Worm (Caenorhabditis elegans) whole organism, L2 larva: ENCODE measurements around the gene ZK1073.1.

ENCODE experiments used
- F13H6.1 ChIP-seq: sonication (generic microtip); optimal IDR thresholded peaks from 2 replicates; lab custom pipeline; 2016; ENCODE audit warnings: missing genetic modification characterization, missing compliant biosample characterization
- R02D3.7 ChIP-seq: fragments of 150-350 bp; optimal IDR thresholded peaks from 2 replicates; lab custom pipeline; 2014; ENCODE audit warnings: missing biosample characterization, missing genetic modification characterization
- Y55F3AM.14 ChIP-seq: fragments of 200-800 bp; sonication (Bioruptor generic); optimal IDR thresholded peaks from 2 replicates; lab custom pipeline; 2018; ENCODE audit warnings: mild to moderate bottlenecking, missing genetic modification characterization, missing compliant biosample characterization
- ZK546.5 ChIP-seq: sonication (generic microtip); optimal IDR thresholded peaks from 2 replicates; lab custom pipeline; 2017; ENCODE audit warnings: missing biosample characterization, missing genetic modification characterization
- alr-1 ChIP-seq: fragments of 150-350 bp; optimal IDR thresholded peaks from 2 replicates; lab custom pipeline; 2014; ENCODE audit warnings: missing biosample characterization, missing genetic modification characterization
- aly-2 ChIP-seq: fragments of 150-350 bp; optimal IDR thresholded peaks from 2 replicates; lab custom pipeline; 2014; ENCODE audit warnings: missing biosample characterization, missing genetic modification characterization
- ama-1 ChIP-seq: fragments of 150-350 bp; optimal IDR thresholded peaks from 2 replicates; lab custom pipeline; 2018; ENCODE audit warnings: inconsistent platforms
- ceh-16 ChIP-seq: fragments of 150-350 bp; optimal IDR thresholded peaks from 2 replicates; lab custom pipeline; 2014; ENCODE audit warnings: missing biosample characterization, missing genetic modification characterization
- ceh-82 ChIP-seq: fragments of 150-350 bp; optimal IDR thresholded peaks from 2 replicates; lab custom pipeline; 2014; ENCODE audit warnings: missing biosample characterization, missing genetic modification characterization
- crh-2 ChIP-seq: sonication (generic microtip); optimal IDR thresholded peaks from 2 replicates; lab custom pipeline; 2017; ENCODE audit warnings: missing biosample characterization, missing genetic modification characterization
- dmd-4 ChIP-seq: sonication (generic microtip); optimal IDR thresholded peaks from 2 replicates; lab custom pipeline; 2017; ENCODE audit warnings: missing biosample characterization, missing genetic modification characterization
- elt-1 ChIP-seq: fragments of 150-350 bp; optimal IDR thresholded peaks from 2 replicates; lab custom pipeline; 2014; ENCODE audit warnings: missing biosample characterization, missing genetic modification characterization
- elt-3 ChIP-seq: sonication (generic microtip); optimal IDR thresholded peaks from 2 replicates; lab custom pipeline; 2017; ENCODE audit warnings: missing biosample characterization, missing genetic modification characterization
- fos-1 ChIP-seq: fragments of 150-350 bp; optimal IDR thresholded peaks from 2 replicates; lab custom pipeline; 2014; ENCODE audit warnings: missing biosample characterization, missing genetic modification characterization
- lin-11 ChIP-seq: fragments of 150-350 bp; sonication (generic microtip); optimal IDR thresholded peaks from 2 replicates; lab custom pipeline; 2014; ENCODE audit warnings: missing biosample characterization, missing genetic modification characterization, inconsistent platforms, mixed read lengths
- lin-13 ChIP-seq: fragments of 150-350 bp; optimal IDR thresholded peaks from 2 replicates; lab custom pipeline; 2014; ENCODE audit warnings: missing biosample characterization, missing genetic modification reagents, missing genetic modification characterization
- lsy-2 ChIP-seq, 2 experiments: fragments of 150-350 bp in 1 of 2; sonication (generic microtip) in 1 of 2; optimal IDR thresholded peaks; 2 replicates each; lab custom pipeline; 2014 to 2017; ENCODE audit warnings: missing biosample characterization in 2 of 2, missing genetic modification characterization in 2 of 2
- mbf-1 ChIP-seq: sonication (generic microtip); optimal IDR thresholded peaks from 2 replicates; lab custom pipeline; 2017; ENCODE audit warnings: missing biosample characterization, missing genetic modification characterization
- mdl-1 ChIP-seq, 2 experiments: fragments of 150-350 bp in 1 of 2; sonication (generic microtip) in 1 of 2; optimal IDR thresholded peaks; 2 replicates each; lab custom pipeline; 2017; ENCODE audit warnings: missing biosample characterization in 2 of 2, missing genetic modification characterization in 2 of 2
- nhr-10 ChIP-seq: sonication (generic microtip); optimal IDR thresholded peaks from 2 replicates; lab custom pipeline; 2017; ENCODE audit warnings: missing biosample characterization, missing genetic modification characterization
- nhr-11 ChIP-seq: fragments of 150-350 bp; optimal IDR thresholded peaks from 2 replicates; lab custom pipeline; 2014; ENCODE audit warnings: missing biosample characterization, missing genetic modification characterization
- nhr-12 ChIP-seq: fragments of 150-350 bp; optimal IDR thresholded peaks from 2 replicates; lab custom pipeline; 2014; ENCODE audit warnings: missing biosample characterization, missing genetic modification characterization
- nhr-129 ChIP-seq: fragments of 150-350 bp; optimal IDR thresholded peaks from 2 replicates; lab custom pipeline; 2014; ENCODE audit warnings: missing biosample characterization, missing genetic modification characterization
- nhr-21 ChIP-seq: fragments of 150-350 bp; optimal IDR thresholded peaks from 2 replicates; lab custom pipeline; 2014; ENCODE audit warnings: missing biosample characterization, missing genetic modification characterization
- nhr-25 ChIP-seq: fragments of 150-350 bp; sonication (generic microtip); optimal IDR thresholded peaks from 3 replicates; lab custom pipeline; 2014; ENCODE audit warnings: missing biosample characterization, missing genetic modification characterization
- skn-1 ChIP-seq: sonication (generic microtip); optimal IDR thresholded peaks from 2 replicates; lab custom pipeline; 2017; ENCODE audit warnings: missing biosample characterization, missing genetic modification characterization
- sma-3 ChIP-seq: sonication (generic microtip); optimal IDR thresholded peaks from 2 replicates; lab custom pipeline; 2016; ENCODE audit warnings: missing genetic modification reagents, missing genetic modification characterization, missing compliant biosample characterization
- sma-9 ChIP-seq, 2 experiments: fragments of 150-350 bp in 1 of 2; sonication (generic microtip) in 1 of 2; optimal IDR thresholded peaks; 2 replicates each; lab custom pipeline; 2014 to 2016; ENCODE audit warnings: missing genetic modification characterization in 2 of 2, mild to moderate bottlenecking in 1 of 2, missing biosample characterization in 1 of 2, missing compliant biosample characterization in 1 of 2, missing genetic modification reagents in 1 of 2, moderate library complexity in 1 of 2
- snpc-4 ChIP-seq: fragments of 150-350 bp; optimal IDR thresholded peaks from 2 replicates; lab custom pipeline; 2014; ENCODE audit warnings: missing biosample characterization, missing genetic modification characterization
- unc-39 ChIP-seq: fragments of 150-350 bp; optimal IDR thresholded peaks from 2 replicates; lab custom pipeline; 2014; ENCODE audit warnings: missing biosample characterization, missing genetic modification characterization
- unc-62 ChIP-seq: fragments of 150-350 bp; optimal IDR thresholded peaks from 2 replicates; lab custom pipeline; 2014; ENCODE audit warnings: missing biosample characterization, missing genetic modification reagents, missing genetic modification characterization
- zag-1 ChIP-seq: fragments of 150-350 bp; optimal IDR thresholded peaks from 2 replicates; lab custom pipeline; 2014; ENCODE audit warnings: missing biosample characterization, missing genetic modification characterization
- ztf-4 ChIP-seq: fragments of 150-350 bp; optimal IDR thresholded peaks from 2 replicates; lab custom pipeline; 2014; ENCODE audit warnings: missing biosample characterization, missing genetic modification characterization

ZK1073.1 gene

ce11 chrX:16117176-16117575 lies 11.5 kb downstream of the ZK1073.1 start:
- TF ChIP-seq sma-9 (GFP tag; optimal IDR thresholded peaks at IDR 0.05; lab: Kevin White, UChicago) (no peak), sma-9 (tag; optimal IDR thresholded peaks at IDR 0.05; lab: Kevin White, UChicago) (no peak), nhr-11 (no peak), skn-1 (tag; lab: Kevin White, UChicago) (no peak), sma-3 (GFP tag; lab: Kevin White, UChicago) (no peak), mbf-1 (no peak), lin-11 (tag; lab: Kevin White, UChicago) (no peak), F13H6.1 (no peak), elt-1 (tag; lab: Kevin White, UChicago) (no peak), zag-1 (tag; lab: Kevin White, UChicago) (no peak), aly-2 (tag; lab: Kevin White, UChicago) (no peak), nhr-21 (tag; lab: Kevin White, UChicago) (no peak), lsy-2 (tag; optimal IDR thresholded peaks at IDR 0.05; lab: Kevin White, UChicago) (no peak), nhr-12 (tag; lab: Kevin White, UChicago) (no peak), alr-1 (tag; lab: Kevin White, UChicago) (no peak), ceh-82 (tag; lab: Kevin White, UChicago) (no peak), ztf-4 (tag; lab: Kevin White, UChicago) (no peak)

DNA sequence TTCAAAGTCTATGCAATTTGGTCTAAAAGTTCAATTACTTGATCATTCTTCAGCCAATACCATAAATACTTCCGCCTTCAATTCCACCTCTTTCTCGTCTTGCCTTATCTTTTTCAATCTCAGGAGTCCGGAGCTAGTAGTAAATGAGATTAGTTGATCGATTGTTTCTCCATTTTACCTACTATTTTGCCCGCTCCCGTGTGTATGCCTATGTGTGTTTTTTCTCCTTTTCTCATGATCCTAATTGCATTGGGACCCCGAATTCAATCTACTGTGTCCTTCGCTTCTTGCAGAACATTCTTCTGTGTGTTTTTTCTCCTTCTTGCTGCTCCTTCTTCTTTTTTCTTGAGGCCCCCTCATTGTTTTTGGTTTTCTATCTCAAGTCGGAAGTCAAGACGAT lies 12.4 kb downstream of the ZK1073.1 start:
- TF ChIP-seq sma-9 (GFP tag; optimal IDR thresholded peaks at IDR 0.05; lab: Kevin White, UChicago) (no peak), sma-9 (tag; optimal IDR thresholded peaks at IDR 0.05; lab: Kevin White, UChicago) (no peak), elt-1 (tag; lab: Kevin White, UChicago) (no peak), unc-39 (tag; lab: Kevin White, UChicago) (no peak), nhr-129 (no peak)

ce11 chrX:16113996-16114395 lies 14.7 kb downstream of the ZK1073.1 start:
- TF ChIP-seq ama-1 (lab: Kevin White, UChicago): no peak

DNA sequence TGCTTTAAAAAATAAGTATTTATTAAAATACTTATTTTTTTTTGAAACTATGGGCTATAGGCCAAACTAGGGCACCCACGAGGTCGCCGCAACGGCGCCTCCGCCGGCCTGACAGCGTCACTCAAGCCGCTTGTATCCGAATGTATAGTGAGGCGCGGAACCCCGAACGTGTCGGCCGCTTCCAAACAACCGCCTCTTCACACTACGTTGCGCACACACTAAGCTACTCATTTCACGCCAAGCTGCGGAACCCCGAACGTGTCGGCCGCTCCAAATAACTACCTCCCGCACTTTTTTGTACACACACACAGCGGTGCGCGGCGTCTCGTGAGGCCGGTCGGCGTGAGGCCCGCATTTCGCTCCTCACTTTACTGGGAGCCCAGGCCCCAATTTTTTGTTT lies 15.7 kb downstream of the ZK1073.1 start:
- TF ChIP-seq nhr-10 (tag; lab: Kevin White, UChicago) (no peak), snpc-4 (peak; percentile 73), crh-2 (tag; lab: Kevin White, UChicago) (no peak)
- TF ChIP-seq, all 48 proteins: peak for 1

DNA sequence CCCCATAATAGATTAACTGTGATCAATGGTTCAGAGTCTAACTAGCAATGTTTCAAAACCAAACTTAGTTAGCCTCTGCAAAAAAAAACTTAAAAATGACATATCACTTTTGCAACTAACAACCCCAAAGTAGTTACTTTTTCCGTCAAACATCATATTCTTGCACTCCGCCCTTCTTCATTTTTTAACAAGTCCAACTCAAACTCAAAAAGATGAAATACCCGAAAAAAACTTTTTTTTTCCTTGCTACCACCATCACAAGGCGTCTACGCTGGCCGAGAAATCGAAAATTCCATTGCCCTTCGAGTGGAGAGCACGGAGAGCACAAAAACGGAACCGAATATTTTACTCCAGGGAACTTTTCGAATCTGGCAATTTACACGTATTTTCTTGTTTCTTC lies 22.8 kb downstream of the ZK1073.1 start:
- TF ChIP-seq dmd-4 (no peak), alr-1 (tag; lab: Kevin White, UChicago) (no peak), nhr-10 (tag; lab: Kevin White, UChicago) (no peak), unc-62 (GFP tag; lab: Kevin White, UChicago) (no peak), lin-13 (GFP tag; lab: Kevin White, UChicago) (no peak), mdl-1 (tag; optimal IDR thresholded peaks at IDR 0.05; lab: Kevin White, UChicago) (no peak), ama-1 (lab: Kevin White, UChicago) (no peak), elt-3 (tag; lab: Kevin White, UChicago) (no peak), nhr-25 (tag; lab: Kevin White, UChicago) (no peak), mbf-1 (no peak), sma-9 (GFP tag; optimal IDR thresholded peaks at IDR 0.05; lab: Kevin White, UChicago) (no peak), sma-9 (tag; optimal IDR thresholded peaks at IDR 0.05; lab: Kevin White, UChicago) (no peak), nhr-21 (tag; lab: Kevin White, UChicago) (no peak), nhr-129 (no peak), ceh-16 (tag; lab: Kevin White, UChicago) (no peak), nhr-12 (tag; lab: Kevin White, UChicago) (no peak)

ce11 chrX:16103396-16103795 lies 25.3 kb downstream of the ZK1073.1 start, which contains the start of gene ZK1073.2:
ZK1073.2 (plus strand) TSS chrX:16103696.
- TF ChIP-seq Y55F3AM.14 (GFP tag; lab: Kevin White, UChicago) (no peak), fos-1 (tag; lab: Kevin White, UChicago) (no peak), R02D3.7 (tag; lab: Kevin White, UChicago) (no peak), mdl-1 (tag; optimal IDR thresholded peaks at IDR 0.05; lab: Kevin White, UChicago) (no peak), mbf-1 (no peak), lin-11 (tag; lab: Kevin White, UChicago) (no peak), ztf-4 (tag; lab: Kevin White, UChicago) (no peak), sma-3 (GFP tag; lab: Kevin White, UChicago) (no peak), F13H6.1 (no peak), ZK546.5 (tag; lab: Kevin White, UChicago) (no peak), nhr-21 (tag; lab: Kevin White, UChicago) (no peak)
